Worm (Caenorhabditis elegans): ENCODE measurements around the gene C01G5.7.

Gene C01G5.7

DNA sequence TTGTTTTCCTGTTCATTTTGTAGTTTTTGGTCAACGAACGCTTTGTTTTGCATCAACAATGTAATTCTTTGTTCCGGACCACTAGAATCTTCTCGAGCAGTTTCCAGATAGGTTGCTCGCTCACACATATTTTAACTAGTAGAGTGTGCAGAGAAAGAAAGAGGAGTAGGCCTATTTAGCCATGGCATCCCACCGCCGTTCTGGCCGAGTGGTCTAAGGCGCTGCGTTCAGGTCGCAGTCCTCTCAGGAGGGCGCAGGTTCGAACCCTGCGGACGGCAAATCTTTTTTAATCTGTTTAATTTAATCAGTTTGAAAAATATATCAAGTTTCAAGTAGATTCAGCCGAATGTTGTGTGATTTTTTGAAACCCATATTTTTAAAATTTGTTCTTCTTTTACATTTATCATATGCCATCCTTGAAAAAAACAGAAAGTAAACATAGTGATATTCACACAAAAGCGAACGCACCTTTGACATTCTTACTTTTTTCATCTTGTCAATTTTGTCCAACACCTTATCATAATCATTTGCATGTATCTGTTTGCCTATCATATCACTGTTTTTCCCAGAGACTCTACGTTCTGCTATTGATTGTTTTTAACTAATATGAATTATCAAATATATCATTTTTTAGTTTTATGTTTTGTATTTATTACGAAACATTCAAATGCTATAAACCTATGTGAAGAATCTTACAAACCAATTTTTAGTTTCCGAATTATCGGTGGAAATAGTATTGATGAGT, 38.8 kb downstream of the C01G5.7 start, which contains the start of gene try-3 (continued):
- TF ChIP-seq daf-12 (tag; optimal IDR thresholded peaks at IDR 0.05) (no peak), daf-16 (GFP tag; optimal IDR thresholded peaks at IDR 0.05) (peak; percentile 0 to 45), daf-16 (tag; optimal IDR thresholded peaks at IDR 0.05) (peak; percentile 79), mdt-29 (GFP tag; IDR thresholded peaks at IDR 0.05) (peak; percentile 78), ZK546.5 (tag; optimal IDR thresholded peaks at IDR 0.05) (no peak), duxl-1 (tag; optimal IDR thresholded peaks at IDR 0.05; ENCODE audit: poor library complexity) (peak; percentile 71), ceh-62 (tag; optimal IDR thresholded peaks at IDR 0.05) (no peak), nhr-41 (GFP tag; IDR thresholded peaks at IDR 0.05) (peak; percentile 30; the same call in 1 of the 2 replicates), nhr-6 (tag; optimal IDR thresholded peaks at IDR 0.05) (no peak), ceh-20 (GFP tag; IDR thresholded peaks at IDR 0.05) (peak; percentile 60; the same call in 1 of the 2 replicates), php-3 (GFP tag; IDR thresholded peaks at IDR 0.05) (0 out of 2 replicates have a peak, but pooled peaks have one; percentile 12), zag-1 (tag; optimal IDR thresholded peaks at IDR 0.05) (no peak), aly-2 (tag; optimal IDR thresholded peaks at IDR 0.05) (no peak), nhr-11 (tag; optimal IDR thresholded peaks at IDR 0.05) (no peak), mes-2 (tag; optimal IDR thresholded peaks at IDR 0.05; ENCODE audit: poor library complexity, severe bottlenecking) (peak; percentile 85), ama-1 (optimal IDR thresholded peaks at IDR 0.05) (no peak), zip-2 (tag; optimal IDR thresholded peaks at IDR 0.05) (peak; percentile 40), Y75B8A.6 (GFP tag; IDR thresholded peaks at IDR 0.05) (peak; percentile 71; the same call in 1 of the 2 replicates), Y105C5A.15 (GFP tag; IDR thresholded peaks at IDR 0.05) (peak; percentile 87), rbr-2 (tag; optimal IDR thresholded peaks at IDR 0.05) (peak; percentile 66), mxl-3 (GFP tag; optimal IDR thresholded peaks at IDR 0.05) (peak; percentile 49), attf-4 (tag; optimal IDR thresholded peaks at IDR 0.05) (no peak), ceh-82 (tag; optimal IDR thresholded peaks at IDR 0.05) (no peak), ceh-44 (GFP tag; IDR thresholded peaks at IDR 0.05) (peak; percentile 91; the same call in 1 of the 2 replicates), F44E2.7 (GFP tag; IDR thresholded peaks at IDR 0.05) (peak; percentile 60; the same call in 1 of the 2 replicates), nhr-77 (tag; optimal IDR thresholded peaks at IDR 0.05) (peak; percentile 52), ceh-32 (tag; optimal IDR thresholded peaks at IDR 0.05; ENCODE audit: poor library complexity) (no peak), T26A8.4 (GFP tag; IDR thresholded peaks at IDR 0.05) (peak; percentile 66), ztf-7 (tag; optimal IDR thresholded peaks at IDR 0.05) (no peak), F49E8.2 (tag; optimal IDR thresholded peaks at IDR 0.05; ENCODE audit: borderline replicate concordance) (peak; percentile 57), zfp-2 (tag; optimal IDR thresholded peaks at IDR 0.05) (peak; percentile 10), hlh-11 (tag; optimal IDR thresholded peaks at IDR 0.05) (peak; percentile 72), ztf-11 (tag; optimal IDR thresholded peaks at IDR 0.05) (no peak), madf-5 (GFP tag; IDR thresholded peaks at IDR 0.05) (peak in 1 of 2 experiments; percentile 82; a peak in 1 of 4 replicates), egl-43 (GFP tag; IDR thresholded peaks at IDR 0.05) (no peak), nhr-237 (tag; optimal IDR thresholded peaks at IDR 0.05) (no peak), tra-1 (GFP tag; IDR thresholded peaks at IDR 0.05) (peak; percentile 82), zfp-3 (GFP tag; conservative IDR thresholded peaks at IDR 0.05) (no peak), unc-62 (GFP tag; optimal IDR thresholded peaks at IDR 0.05 in 1 of 2) (no peak), unc-62 (tag; optimal IDR thresholded peaks at IDR 0.05) (no peak), dpl-1 (GFP tag; optimal IDR thresholded peaks at IDR 0.05) (peak; percentile 49), F10B5.3 (tag; optimal IDR thresholded peaks at IDR 0.05) (peak; percentile 17), snpc-1.2 (GFP tag; IDR thresholded peaks at IDR 0.05) (peak; percentile 98), nhr-28 (tag; optimal IDR thresholded peaks at IDR 0.05) (peak; percentile 52), nhr-76 (tag; optimal IDR thresholded peaks at IDR 0.05) (no peak), mep-1 (tag; optimal IDR thresholded peaks at IDR 0.05) (peak; percentile 82), jun-1 (tag; optimal IDR thresholded peaks at IDR 0.05) (no peak), lin-13 (GFP tag; optimal IDR thresholded peaks at IDR 0.05) (peak; percentile 41), lin-38 (GFP tag; IDR thresholded peaks at IDR 0.05) (peak; percentile 86), egl-27 (tag; optimal IDR thresholded peaks at IDR 0.05) (no peak), daf-8 (GFP tag; IDR thresholded peaks at IDR 0.05) (0 out of 2 replicates have a peak, but pooled peaks have one; percentile 15)

Data from whole organism, L4 larva.